Worm (Caenorhabditis elegans) whole organism, L3 larva: ENCODE data around the gene ZC196.4.

Experiments
- R02D3.7 ChIP-seq: fragments of 150-350 bp; optimal IDR thresholded peaks from 2 replicates; lab custom pipeline; 2014; ENCODE audit warnings: missing biosample characterization, missing genetic modification characterization
- ZK546.5 ChIP-seq: sonication (generic microtip); optimal IDR thresholded peaks from 2 replicates; lab custom pipeline; 2017; ENCODE audit warnings: missing biosample characterization, missing genetic modification characterization
- aly-2 ChIP-seq: fragments of 150-350 bp; optimal IDR thresholded peaks from 2 replicates; lab custom pipeline; 2014; ENCODE audit warnings: missing biosample characterization, missing genetic modification characterization
- ama-1 ChIP-seq: fragments of 150-350 bp; optimal IDR thresholded peaks from 2 replicates; lab custom pipeline; 2018
- ceh-16 ChIP-seq: sonication (generic microtip); optimal IDR thresholded peaks from 2 replicates; lab custom pipeline; 2017; ENCODE audit warnings: missing biosample characterization, missing genetic modification characterization
- ceh-28 ChIP-seq: fragments of 150-350 bp; optimal IDR thresholded peaks from 2 replicates; lab custom pipeline; 2014; ENCODE audit warnings: missing biosample characterization, missing genetic modification reagents, missing genetic modification characterization
- ceh-82 ChIP-seq: fragments of 150-350 bp; optimal IDR thresholded peaks from 2 replicates; lab custom pipeline; 2014; ENCODE audit warnings: missing biosample characterization, missing genetic modification characterization
- ceh-9 ChIP-seq: sonication (generic microtip); optimal IDR thresholded peaks from 2 replicates; lab custom pipeline; 2018; ENCODE audit warnings: missing biosample characterization, missing genetic modification characterization
- daf-12 ChIP-seq: fragments of 150-350 bp; optimal IDR thresholded peaks from 2 replicates; lab custom pipeline; 2014; ENCODE audit warnings: missing biosample characterization, missing genetic modification reagents, missing genetic modification characterization
- egl-27 ChIP-seq: sonication (generic microtip); optimal IDR thresholded peaks from 4 replicates; lab custom pipeline; 2017; ENCODE audit warnings: missing biosample characterization, missing genetic modification reagents, missing genetic modification characterization
- egl-5 ChIP-seq: fragments of 150-350 bp; optimal IDR thresholded peaks from 2 replicates; lab custom pipeline; 2017; ENCODE audit warnings: missing biosample characterization, missing genetic modification reagents, missing genetic modification characterization, inconsistent platforms
- elt-1 ChIP-seq: fragments of 150-350 bp; optimal IDR thresholded peaks from 2 replicates; lab custom pipeline; 2014; ENCODE audit warnings: missing biosample characterization, missing genetic modification characterization
- elt-2 ChIP-seq: sonication (generic microtip); optimal IDR thresholded peaks from 2 replicates; lab custom pipeline; 2016; ENCODE audit warnings: missing genetic modification reagents, mild to moderate bottlenecking, missing genetic modification characterization, missing compliant biosample characterization
- elt-3 ChIP-seq, 3 experiments: fragments of 150-350 bp in 1 of 3; sonication (generic microtip) in 2 of 3; optimal IDR thresholded peaks; 2 replicates in 2 of 3; 4 replicates in 1 of 3; lab custom pipeline; 2014 to 2017; ENCODE audit warnings: missing biosample characterization in 3 of 3, missing genetic modification characterization in 3 of 3
- eor-1 ChIP-seq, 2 experiments: fragments of 150-350 bp; optimal IDR thresholded peaks; 2 replicates each; lab custom pipeline; 2014 to 2018; ENCODE audit warnings: missing biosample characterization in 2 of 2, missing genetic modification characterization in 2 of 2
- fkh-10 ChIP-seq: sonication (generic microtip); optimal IDR thresholded peaks from 2 replicates; lab custom pipeline; 2017; ENCODE audit warnings: missing biosample characterization, missing genetic modification reagents, missing genetic modification characterization
- fkh-2 ChIP-seq: fragments of 150-350 bp; optimal IDR thresholded peaks from 2 replicates; lab custom pipeline; 2014; ENCODE audit warnings: missing biosample characterization, missing genetic modification reagents, missing genetic modification characterization
- fos-1 ChIP-seq: fragments of 150-350 bp; optimal IDR thresholded peaks from 2 replicates; lab custom pipeline; 2014; ENCODE audit warnings: missing biosample characterization, missing genetic modification characterization
- hmg-11 ChIP-seq: sonication (generic microtip); optimal IDR thresholded peaks from 2 replicates; lab custom pipeline; 2016; ENCODE audit warnings: missing genetic modification characterization, missing compliant biosample characterization
- jun-1 ChIP-seq: fragments of 150-350 bp; optimal IDR thresholded peaks from 2 replicates; lab custom pipeline; 2014; ENCODE audit warnings: missing biosample characterization, missing genetic modification reagents, missing genetic modification characterization
- lin-15B ChIP-seq: fragments of 150-350 bp; optimal IDR thresholded peaks from 2 replicates; lab custom pipeline; 2014; ENCODE audit warnings: missing biosample characterization, missing genetic modification characterization
- lin-39 ChIP-seq: fragments of 150-350 bp; optimal IDR thresholded peaks from 2 replicates; lab custom pipeline; 2018; ENCODE audit warnings: missing biosample characterization, missing genetic modification reagents, missing genetic modification characterization
- lsy-12 ChIP-seq: sonication (generic microtip); optimal IDR thresholded peaks from 2 replicates; lab custom pipeline; 2016; ENCODE audit warnings: mild to moderate bottlenecking, missing genetic modification characterization, missing compliant biosample characterization
- mdl-1 ChIP-seq: fragments of 150-350 bp; optimal IDR thresholded peaks from 2 replicates; lab custom pipeline; 2014; ENCODE audit warnings: missing biosample characterization, missing genetic modification characterization
- mml-1 ChIP-seq: fragments of 150-350 bp; sonication (generic microtip); optimal IDR thresholded peaks from 3 replicates; lab custom pipeline; 2014; ENCODE audit warnings: missing biosample characterization, missing genetic modification characterization
- nfya-1 ChIP-seq: sonication (generic microtip); optimal IDR thresholded peaks from 2 replicates; lab custom pipeline; 2017; ENCODE audit warnings: missing genetic modification characterization, mild to moderate bottlenecking, missing compliant biosample characterization, antibody characterized with exemption, moderate library complexity; ENCODE audit not compliant: insufficient read depth
- nhr-11 ChIP-seq: fragments of 150-350 bp; optimal IDR thresholded peaks from 2 replicates; lab custom pipeline; 2014; ENCODE audit warnings: missing biosample characterization, missing genetic modification characterization
- nhr-12 ChIP-seq: fragments of 150-350 bp; optimal IDR thresholded peaks from 2 replicates; lab custom pipeline; 2014; ENCODE audit warnings: missing biosample characterization, missing genetic modification characterization
- nhr-23 ChIP-seq: fragments of 150-350 bp; optimal IDR thresholded peaks from 2 replicates; lab custom pipeline; 2014; ENCODE audit warnings: missing biosample characterization, missing genetic modification reagents, missing genetic modification characterization
- nhr-237 ChIP-seq: fragments of 150-350 bp; optimal IDR thresholded peaks from 2 replicates; lab custom pipeline; 2014; ENCODE audit warnings: missing biosample characterization, missing genetic modification characterization
- nhr-25 ChIP-seq: sonication (generic microtip); optimal IDR thresholded peaks from 2 replicates; lab custom pipeline; 2017; ENCODE audit warnings: missing biosample characterization, missing genetic modification characterization
- nhr-28 ChIP-seq: fragments of 150-350 bp; optimal IDR thresholded peaks from 2 replicates; lab custom pipeline; 2014; ENCODE audit warnings: missing biosample characterization, missing genetic modification characterization
- nhr-43 ChIP-seq: sonication (generic microtip); optimal IDR thresholded peaks from 2 replicates; lab custom pipeline; 2016; ENCODE audit warnings: mild to moderate bottlenecking, missing genetic modification characterization, missing compliant biosample characterization; ENCODE audit not compliant: poor library complexity, severe bottlenecking
- nhr-67 ChIP-seq: fragments of 150-350 bp; optimal IDR thresholded peaks from 2 replicates; lab custom pipeline; 2014; ENCODE audit warnings: missing biosample characterization, missing genetic modification characterization
- nhr-76 ChIP-seq: fragments of 150-350 bp; sonication (generic microtip); optimal IDR thresholded peaks from 5 replicates; lab custom pipeline; 2014; ENCODE audit warnings: missing biosample characterization, missing genetic modification characterization
- nhr-77 ChIP-seq: fragments of 150-350 bp; optimal IDR thresholded peaks from 2 replicates; lab custom pipeline; 2014; ENCODE audit warnings: missing biosample characterization, missing genetic modification characterization
- pha-4 ChIP-seq: fragments of 150-350 bp; optimal IDR thresholded peaks from 2 replicates; lab custom pipeline; 2014; ENCODE audit warnings: missing biosample characterization, missing genetic modification reagents, missing genetic modification characterization
- pqm-1 ChIP-seq: fragments of 150-350 bp; optimal IDR thresholded peaks from 2 replicates; lab custom pipeline; 2017; ENCODE audit warnings: missing biosample characterization, missing genetic modification characterization, inconsistent platforms
- sea-2 ChIP-seq: fragments of 150-350 bp; sonication (generic microtip); optimal IDR thresholded peaks from 4 replicates; lab custom pipeline; 2014; ENCODE audit warnings: missing biosample characterization, missing genetic modification reagents, missing genetic modification characterization
- skn-1 ChIP-seq: fragments of 150-350 bp; optimal IDR thresholded peaks from 2 replicates; lab custom pipeline; 2014; ENCODE audit warnings: missing biosample characterization, missing genetic modification characterization
- snpc-4 ChIP-seq: fragments of 150-350 bp; optimal IDR thresholded peaks from 2 replicates; lab custom pipeline; 2014; ENCODE audit warnings: missing biosample characterization, missing genetic modification characterization
- tbx-2 ChIP-seq: sonication (generic microtip); optimal IDR thresholded peaks from 2 replicates; lab custom pipeline; 2016; ENCODE audit warnings: mild to moderate bottlenecking, missing genetic modification characterization, missing compliant biosample characterization
- unc-39 ChIP-seq: sonication (generic microtip); optimal IDR thresholded peaks from 4 replicates; lab custom pipeline; 2017; ENCODE audit warnings: missing biosample characterization, missing genetic modification characterization
- unc-62 ChIP-seq: fragments of 150-350 bp; sonication (generic microtip); optimal IDR thresholded peaks from 4 replicates; lab custom pipeline; 2014; ENCODE audit warnings: missing biosample characterization, missing genetic modification reagents, missing genetic modification characterization
- zag-1 ChIP-seq: fragments of 150-350 bp; optimal IDR thresholded peaks from 2 replicates; lab custom pipeline; 2014; ENCODE audit warnings: missing biosample characterization, missing genetic modification characterization
- ztf-11 ChIP-seq: fragments of 150-350 bp; optimal IDR thresholded peaks from 2 replicates; lab custom pipeline; 2014; ENCODE audit warnings: missing biosample characterization, missing genetic modification characterization
- ztf-4 ChIP-seq: fragments of 150-350 bp; optimal IDR thresholded peaks from 2 replicates; lab custom pipeline; 2014; ENCODE audit warnings: missing biosample characterization, missing genetic modification characterization

Gene ZC196.4

ce11 chrV:8767493-8767892 is 34.6 kb downstream of the ZC196.4 start:
- TF ChIP-seq aly-2 (tag; lab: Kevin White, UChicago) (no peak), pqm-1 (tag; lab: Kevin White, UChicago) (peak; percentile 89), nfya-1 (tag; lab: Kevin White, UChicago) (no peak), pha-4 (tag; lab: Kevin White, UChicago) (peak; percentile 76), elt-2 (peak; percentile 87), hmg-11 (tag; lab: Kevin White, UChicago) (no peak)

- TF ChIP-seq lsy-12 (no peak), ceh-82 (tag; lab: Kevin White, UChicago) (no peak), fos-1 (tag; lab: Kevin White, UChicago) (peak; percentile 32), nhr-76 (tag; lab: Kevin White, UChicago) (no peak), skn-1 (tag; lab: Kevin White, UChicago) (peak; percentile 41), elt-1 (no peak), hmg-11 (tag; lab: Kevin White, UChicago) (no peak), ceh-16 (tag; lab: Kevin White, UChicago) (no peak), aly-2 (tag; lab: Kevin White, UChicago) (no peak), nhr-23 (tag; lab: Kevin White, UChicago) (no peak), pha-4 (tag; lab: Kevin White, UChicago) (peak; percentile 79), elt-3 (tag; optimal IDR thresholded peaks at IDR 0.05; lab: Kevin White, UChicago) (no peak), zag-1 (no peak), daf-12 (tag; lab: Kevin White, UChicago) (no peak), ztf-11 (tag; lab: Kevin White, UChicago) (no peak), nhr-237 (tag; lab: Kevin White, UChicago) (no peak), nhr-77 (tag; lab: Kevin White, UChicago) (no peak), lin-15B (no peak), ceh-28 (no peak), fkh-10 (GFP tag; lab: Kevin White, UChicago) (no peak), jun-1 (peak; percentile 90), nhr-11 (no peak), egl-5 (tag; lab: Kevin White, UChicago) (no peak), ama-1 (lab: Kevin White, UChicago) (no peak), eor-1 (tag; optimal IDR thresholded peaks at IDR 0.05; lab: Kevin White, UChicago) (no peak), sea-2 (no peak), ceh-9 (tag; lab: Kevin White, UChicago) (no peak), egl-27 (peak; percentile 67), R02D3.7 (tag; lab: Kevin White, UChicago) (no peak), mdl-1 (no peak), snpc-4 (tag; lab: Kevin White, UChicago) (no peak), elt-2 (peak; percentile 100), fkh-2 (no peak), tbx-2 (tag; lab: Kevin White, UChicago) (no peak), nhr-67 (tag; lab: Kevin White, UChicago) (no peak), nhr-43 (no peak), nhr-12 (tag; lab: Kevin White, UChicago) (no peak), ztf-4 (tag; lab: Kevin White, UChicago) (no peak), nhr-25 (tag; lab: Kevin White, UChicago) (no peak), nhr-28 (tag; lab: Kevin White, UChicago) (no peak), nfya-1 (tag; lab: Kevin White, UChicago) (no peak), unc-39 (no peak), pqm-1 (tag; lab: Kevin White, UChicago) (peak; percentile 100), ZK546.5 (tag; lab: Kevin White, UChicago) (no peak), lin-39 (no peak), mml-1 (no peak), unc-62 (GFP tag; lab: Kevin White, UChicago) (no peak)
These were observed 35.6 kb downstream of the ZC196.4 start, which contains the start of gene B0507.3 for ce11 chrV:8768481-8768959. Gene B0507.3, plus strand, starts transcription at chrV:8768909.
